Fruit fly (Drosophila melanogaster): ENCODE results near the gene RpL28.

RpL28 gene

DNA sequence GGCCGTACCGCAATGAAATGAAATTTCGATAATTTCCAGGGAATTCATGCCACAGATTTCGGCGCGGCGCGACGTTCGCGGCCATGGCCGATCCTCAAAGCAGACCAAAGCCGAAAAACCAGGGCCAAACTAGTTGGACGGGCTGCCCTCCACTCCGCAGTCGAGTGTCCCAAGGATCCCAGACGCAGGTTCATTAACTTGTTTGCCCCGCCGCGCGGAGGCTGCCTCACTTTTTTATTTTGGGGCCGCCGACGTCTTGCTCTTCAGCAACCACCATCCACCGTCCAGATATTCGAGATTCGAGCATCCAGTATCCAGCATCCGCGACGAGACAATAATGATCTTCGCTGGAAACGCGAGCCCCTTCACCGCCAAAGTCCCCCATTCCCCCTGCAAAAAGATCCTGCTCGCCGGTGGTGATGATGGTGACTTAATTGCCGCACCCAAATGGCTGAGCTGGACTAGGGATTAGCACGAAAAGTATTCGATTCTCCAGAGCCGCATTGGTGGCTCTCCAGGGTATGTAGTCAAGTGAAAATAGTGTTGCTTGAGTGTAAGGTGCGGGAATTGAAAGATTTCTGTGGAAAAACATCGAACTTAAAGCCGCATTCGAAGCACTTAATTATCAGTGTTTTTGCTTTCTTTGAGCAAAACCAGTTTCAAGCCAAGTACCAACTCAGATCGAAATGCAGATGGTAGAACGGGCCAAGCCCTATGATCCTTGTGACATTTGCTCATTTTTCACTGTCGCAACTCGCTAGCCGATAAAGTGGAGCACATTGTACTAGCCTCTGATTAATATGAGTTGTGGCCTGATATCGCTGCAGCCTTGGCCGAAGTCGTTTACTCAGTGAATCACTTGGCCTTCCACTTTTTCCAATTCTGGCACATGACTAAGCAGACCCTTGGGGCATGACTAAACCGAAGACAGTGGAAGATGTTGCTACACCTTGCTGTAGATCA lies 19.6 kb upstream of the RpL28 start:
- peak; percentile 44 for TF ChIP-seq CrebA (GFP tag; optimal IDR thresholded peaks at IDR 0.05; ENCODE audit: borderline replicate concordance)
- TF ChIP-seq jim (GFP tag; optimal IDR thresholded peaks at IDR 0.05) = peak; percentile 68
- TF ChIP-seq psq (GFP tag; optimal IDR thresholded peaks at IDR 0.05) = peak; percentile 55
- no peak for TF ChIP-seq sage (GFP tag; optimal IDR thresholded peaks at IDR 0.05)
- TF ChIP-seq GATAd (GFP tag; optimal IDR thresholded peaks at IDR 0.05) = no peak
- peak; percentile 76 for TF ChIP-seq Dif (GFP tag; optimal IDR thresholded peaks at IDR 0.05; ENCODE audit: partially characterized antibody)
- TF ChIP-seq dl (GFP tag; optimal IDR thresholded peaks at IDR 0.05; ENCODE audit: insufficient read depth in 1 of 2, partially characterized antibody in 2 of 2) = peak in 1 of 2 experiments; percentile 52
- peak; percentile 22 for TF ChIP-seq br (GFP tag; optimal IDR thresholded peaks at IDR 0.05)
- TF ChIP-seq dmrt93B (GFP tag; optimal IDR thresholded peaks at IDR 0.05) = no peak
- TF ChIP-seq Abd-B (GFP tag; optimal IDR thresholded peaks at IDR 0.05) = no peak
- peak; percentile 65 for TF ChIP-seq fru (GFP tag; optimal IDR thresholded peaks at IDR 0.05)
- TF ChIP-seq Hr83 (GFP tag; optimal IDR thresholded peaks at IDR 0.05; ENCODE audit: poor library complexity, severe bottlenecking) = no peak
- no peak for TF ChIP-seq rgr (GFP tag; optimal IDR thresholded peaks at IDR 0.05)
- peak; percentile 12 for TF ChIP-seq Sp1 (GFP tag; optimal IDR thresholded peaks at IDR 0.05)
- TF ChIP-seq Jra (GFP tag; optimal IDR thresholded peaks at IDR 0.05) = peak; percentile 8
- TF ChIP-seq brk (GFP tag; optimal IDR thresholded peaks at IDR 0.05) = no peak

DNA sequence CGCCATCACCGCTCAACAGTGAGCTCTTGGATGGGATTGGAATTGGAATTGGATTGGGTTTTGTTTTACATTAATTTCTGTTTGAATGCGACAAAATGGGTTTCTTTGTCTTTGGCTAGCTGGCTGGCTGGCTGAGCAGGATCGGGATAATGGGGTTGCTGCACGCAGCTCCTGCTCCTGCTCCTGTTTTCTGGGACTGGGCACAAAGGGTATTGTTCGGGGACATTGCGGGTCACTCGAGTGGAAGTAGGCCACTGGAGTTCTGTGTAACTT lies 18.5 kb upstream of the RpL28 start:
- peak; percentile 3 for TF ChIP-seq lola (GFP tag; optimal IDR thresholded peaks at IDR 0.05)
- no peak for TF ChIP-seq Mio (GFP tag; optimal IDR thresholded peaks at IDR 0.05)

DNA sequence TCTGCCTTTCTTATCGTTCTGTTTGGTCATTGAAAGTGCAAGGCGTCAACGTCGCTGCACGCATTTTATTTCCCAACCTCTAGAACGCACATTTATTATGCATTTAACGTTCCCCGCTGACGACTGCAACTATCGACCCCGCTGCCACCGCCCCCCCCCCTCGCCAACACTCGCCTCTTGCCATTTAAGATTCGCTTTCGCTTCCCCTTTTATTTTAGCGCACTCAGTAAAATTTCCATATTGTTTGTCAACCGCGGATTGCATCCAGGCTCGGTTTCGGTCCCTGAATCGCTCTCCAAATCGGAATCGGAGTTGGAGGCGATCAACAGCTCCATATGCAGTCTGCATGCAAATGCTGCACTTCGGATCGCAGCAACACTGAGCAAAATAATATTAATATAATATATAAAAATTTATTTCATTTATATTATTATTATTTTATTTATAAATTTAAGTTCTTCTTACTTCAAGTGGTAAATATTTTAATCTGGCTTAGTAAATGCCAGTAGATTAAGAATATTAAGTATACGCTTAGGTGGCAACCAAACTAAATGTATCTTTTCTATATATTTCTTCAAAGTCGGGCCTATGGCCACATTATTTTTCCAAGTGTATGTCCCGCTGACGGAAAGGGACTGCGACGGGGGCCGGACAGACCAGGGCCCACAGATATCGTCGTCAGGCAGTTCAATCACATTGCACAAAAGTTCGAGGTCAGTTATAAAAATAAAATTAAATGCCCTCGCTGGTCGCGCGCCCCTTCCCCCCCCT lies 18.0 kb upstream of the RpL28 start:
- TF ChIP-seq tai (GFP tag; optimal IDR thresholded peaks at IDR 0.05) (peak; percentile 74), h (GFP tag; optimal IDR thresholded peaks at IDR 0.05) (peak; percentile 91), lola (GFP tag; optimal IDR thresholded peaks at IDR 0.05) (no peak), pan (optimal IDR thresholded peaks at IDR 0.05) (no peak), usp (GFP tag; optimal IDR thresholded peaks at IDR 0.05) (no peak), OdsH (GFP tag; optimal IDR thresholded peaks at IDR 0.05) (peak; percentile 90), fru (GFP tag; optimal IDR thresholded peaks at IDR 0.05) (peak; percentile 89), br (GFP tag; optimal IDR thresholded peaks at IDR 0.05) (peak; percentile 85), sv (GFP tag; optimal IDR thresholded peaks at IDR 0.05) (no peak), sage (GFP tag; optimal IDR thresholded peaks at IDR 0.05) (peak; percentile 85), Abd-B (GFP tag; optimal IDR thresholded peaks at IDR 0.05) (no peak), rgr (GFP tag; optimal IDR thresholded peaks at IDR 0.05) (peak; percentile 94), dmrt93B (GFP tag; optimal IDR thresholded peaks at IDR 0.05) (peak; percentile 93), Hnf4 (GFP tag; optimal IDR thresholded peaks at IDR 0.05) (peak; percentile 89), jim (GFP tag; optimal IDR thresholded peaks at IDR 0.05) (no peak), brk (GFP tag; optimal IDR thresholded peaks at IDR 0.05) (peak; percentile 90), Jra (GFP tag; optimal IDR thresholded peaks at IDR 0.05) (peak; percentile 30), Dif (GFP tag; optimal IDR thresholded peaks at IDR 0.05; ENCODE audit: partially characterized antibody) (no peak), Hr78 (GFP tag; optimal IDR thresholded peaks at IDR 0.05) (no peak), Vsx2 (GFP tag; optimal IDR thresholded peaks at IDR 0.05; ENCODE audit: partially characterized antibody) (no peak), CrebA (GFP tag; optimal IDR thresholded peaks at IDR 0.05; ENCODE audit: borderline replicate concordance) (peak; percentile 71), Dfd (GFP tag; optimal IDR thresholded peaks at IDR 0.05) (no peak), dsf (GFP tag; optimal IDR thresholded peaks at IDR 0.05; ENCODE audit: borderline replicate concordance) (no peak), CG32264 (GFP tag; optimal IDR thresholded peaks at IDR 0.05) (peak; percentile 85), N (GFP tag; optimal IDR thresholded peaks at IDR 0.05) (no peak), dl (GFP tag; optimal IDR thresholded peaks at IDR 0.05; ENCODE audit: insufficient read depth in 1 of 2, partially characterized antibody in 2 of 2) (no peak), Myc (optimal IDR thresholded peaks at IDR 0.05) (no peak), Mio (GFP tag; optimal IDR thresholded peaks at IDR 0.05) (no peak), woc (GFP tag; optimal IDR thresholded peaks at IDR 0.05) (peak; percentile 79), foxo (GFP tag; optimal IDR thresholded peaks at IDR 0.05) (peak; percentile 60 to 87), ey (GFP tag; optimal IDR thresholded peaks at IDR 0.05) (peak; percentile 84), Hr83 (GFP tag; optimal IDR thresholded peaks at IDR 0.05; ENCODE audit: poor library complexity, severe bottlenecking) (peak; percentile 17), psq (GFP tag; optimal IDR thresholded peaks at IDR 0.05) (peak; percentile 94), CG9705 (GFP tag; optimal IDR thresholded peaks at IDR 0.05) (peak; percentile 80), Sp1 (GFP tag; optimal IDR thresholded peaks at IDR 0.05) (peak; percentile 98), GATAd (GFP tag; optimal IDR thresholded peaks at IDR 0.05) (peak; percentile 30), HLH106 (tag; optimal IDR thresholded peaks at IDR 0.05) (peak; percentile 97), Rel (GFP tag; optimal IDR thresholded peaks at IDR 0.05) (peak; percentile 75), Rel (tag; optimal IDR thresholded peaks at IDR 0.05) (peak; percentile 80)
